Fruit fly (Drosophila melanogaster): ENCODE measurements around the gene CG34140.

Gene CG34140

dm6 chr3L:184251-184650, at the start of gene CG34140, which contains the start of the genes Mkp and Mtch (continued):
- TF ChIP-seq CG6792 (GFP tag; optimal IDR thresholded peaks at IDR 0.05) (peak; percentile 84), Sox102F (GFP tag; optimal IDR thresholded peaks at IDR 0.05) (no peak), Eip93F (GFP tag; optimal IDR thresholded peaks at IDR 0.05) (no peak), Ets21C (GFP tag; optimal IDR thresholded peaks at IDR 0.05) (peak; percentile 81), Hr38 (GFP tag; optimal IDR thresholded peaks at IDR 0.05) (peak; percentile 69), fd59A (GFP tag; optimal IDR thresholded peaks at IDR 0.05) (peak; percentile 37), CG6854 (GFP tag; optimal IDR thresholded peaks at IDR 0.05) (no peak)

- TF ChIP-seq lz (GFP tag; optimal IDR thresholded peaks at IDR 0.05) (no peak), Blimp-1 (GFP tag; optimal IDR thresholded peaks at IDR 0.05) (no peak), Sox102F (GFP tag; optimal IDR thresholded peaks at IDR 0.05) (no peak)
Measured at dm6 chr3L:233251-233650, 49.0 kb upstream of the CG34140 start, which contains the start of gene CG34453. Gene CG34453, minus strand, starts transcription at chr3L:233351.

dm6 chr3L:232267-232666, 48.0 kb upstream of the CG34140 start, which contains the start of gene CG34454:
Gene CG34454, minus strand, starts transcription at chr3L:232350.
- TF ChIP-seq dsx (GFP tag; optimal IDR thresholded peaks at IDR 0.05; ENCODE audit: poor library complexity, severe bottlenecking): peak; percentile 92
- no peak for TF ChIP-seq Hr4 (GFP tag; optimal IDR thresholded peaks at IDR 0.05)
- no peak for TF ChIP-seq CG9139 (GFP tag; optimal IDR thresholded peaks at IDR 0.05)

dm6 chr3L:231504-231903, 47.3 kb upstream of the CG34140 start, which contains the start of gene CG42846:
Gene CG42846, minus strand, starts transcription at chr3L:231604.
- TF ChIP-seq pdm3 (GFP tag; optimal IDR thresholded peaks at IDR 0.05) (no peak), Sox102F (GFP tag; optimal IDR thresholded peaks at IDR 0.05) (no peak), Gug (GFP tag; IDR thresholded peaks at IDR 0.05) (no peak), Sox15 (GFP tag; optimal IDR thresholded peaks at IDR 0.05) (no peak), ss (GFP tag; optimal IDR thresholded peaks at IDR 0.05) (no peak), salr (GFP tag; optimal IDR thresholded peaks at IDR 0.05) (no peak), Eip75B (GFP tag; optimal IDR thresholded peaks at IDR 0.05) (no peak), fd59A (GFP tag; optimal IDR thresholded peaks at IDR 0.05) (no peak), CG11762 (GFP tag; optimal IDR thresholded peaks at IDR 0.05; ENCODE audit: insufficient read depth) (no peak), CG8632 (GFP tag; optimal IDR thresholded peaks at IDR 0.05) (no peak), CG6808 (GFP tag; optimal IDR thresholded peaks at IDR 0.05) (no peak), Hr4 (GFP tag; optimal IDR thresholded peaks at IDR 0.05) (no peak), Eip78C (GFP tag) (no peak), CG34406 (GFP tag; optimal IDR thresholded peaks at IDR 0.05) (no peak), CG6163 (GFP tag; IDR thresholded peaks at IDR 0.05) (no peak)

dm6 chr3L:225120-225519, 40.9 kb upstream of the CG34140 start:
- TF ChIP-seq svp (GFP tag): peak; percentile 42
- peak; percentile 12 for TF ChIP-seq Eip93F (GFP tag; optimal IDR thresholded peaks at IDR 0.05)
- peak; percentile 6 for TF ChIP-seq vri (GFP tag; optimal IDR thresholded peaks at IDR 0.05)
- TF ChIP-seq CG15336 (GFP tag; IDR thresholded peaks at IDR 0.05): 0 out of 2 replicates have a peak, but pooled peaks have one; percentile 14
- TF ChIP-seq Hr38 (GFP tag; optimal IDR thresholded peaks at IDR 0.05): no peak
- TF ChIP-seq CG10631 (GFP tag; optimal IDR thresholded peaks at IDR 0.05): no peak

dm6 chr3L:224004-224951, 40.1 kb upstream of the CG34140 start:
- TF ChIP-seq dac (GFP tag; optimal IDR thresholded peaks at IDR 0.05) (no peak), fkh (GFP tag; optimal IDR thresholded peaks at IDR 0.05) (peak; percentile 4), Ets21C (GFP tag; optimal IDR thresholded peaks at IDR 0.05) (no peak), CG9139 (GFP tag; optimal IDR thresholded peaks at IDR 0.05) (peak; percentile 41), Lpt (GFP tag; optimal IDR thresholded peaks at IDR 0.05) (no peak), cyc (GFP tag; optimal IDR thresholded peaks at IDR 0.05) (no peak), CG4318 (GFP tag; optimal IDR thresholded peaks at IDR 0.05) (no peak), CG6808 (GFP tag; optimal IDR thresholded peaks at IDR 0.05) (peak; percentile 2), CG10631 (GFP tag; optimal IDR thresholded peaks at IDR 0.05) (no peak), net (GFP tag; optimal IDR thresholded peaks at IDR 0.05) (no peak), spab (GFP tag; optimal IDR thresholded peaks at IDR 0.05) (no peak), svp (GFP tag) (peak; percentile 80), pdm3 (GFP tag; optimal IDR thresholded peaks at IDR 0.05) (no peak), Smox (GFP tag; optimal IDR thresholded peaks at IDR 0.05) (no peak), acj6 (GFP tag; optimal IDR thresholded peaks at IDR 0.05) (no peak), fd85E (GFP tag; optimal IDR thresholded peaks at IDR 0.05) (no peak), Sox14 (GFP tag; optimal IDR thresholded peaks at IDR 0.05) (peak; percentile 71), CG6792 (GFP tag; optimal IDR thresholded peaks at IDR 0.05) (no peak), Eip78C (GFP tag) (peak; percentile 59), ss (GFP tag; optimal IDR thresholded peaks at IDR 0.05) (no peak)

All from whole organism, prepupa.